Worm (Caenorhabditis elegans) whole organism, L1 larva: ENCODE results near the gene F46G10.4.

Experiments
- C34B4.2 ChIP-seq: sonication (generic microtip); optimal IDR thresholded peaks from 2 replicates; lab custom pipeline; 2017; ENCODE audit warnings: mild to moderate bottlenecking, missing genetic modification characterization, missing compliant biosample characterization
- F16B12.6 ChIP-seq: fragments of 150-350 bp; optimal IDR thresholded peaks from 2 replicates; lab custom pipeline; 2014; ENCODE audit warnings: missing biosample characterization, missing genetic modification characterization
- alr-1 ChIP-seq: fragments of 200-800 bp; sonication (Bioruptor generic); optimal IDR thresholded peaks from 2 replicates; lab custom pipeline; 2018; ENCODE audit warnings: borderline replicate concordance, mild to moderate bottlenecking, missing genetic modification characterization, missing compliant biosample characterization
- ceh-63 ChIP-seq: fragments of 200-800 bp; sonication (Bioruptor generic); optimal IDR thresholded peaks from 2 replicates; lab custom pipeline; 2018; ENCODE audit warnings: mild to moderate bottlenecking, missing genetic modification characterization, missing compliant biosample characterization
- ceh-8 ChIP-seq: fragments of 200-800 bp; sonication (Bioruptor generic); optimal IDR thresholded peaks from 2 replicates; lab custom pipeline; 2018; ENCODE audit warnings: mild to moderate bottlenecking, missing genetic modification characterization, moderate library complexity, missing compliant biosample characterization
- ceh-82 ChIP-seq, 3 experiments: fragments of 150-350 bp in 1 of 3; sonication (generic microtip) in 2 of 3; optimal IDR thresholded peaks; 2 replicates each; lab custom pipeline; 2014 to 2017; ENCODE audit warnings: missing biosample characterization in 3 of 3, missing genetic modification characterization in 3 of 3
- ceh-90 ChIP-seq: sonication (generic microtip); optimal IDR thresholded peaks from 2 replicates; lab custom pipeline; 2016; ENCODE audit warnings: missing genetic modification characterization, missing compliant biosample characterization
- efl-1 ChIP-seq, 4 experiments: fragments of 150-350 bp; optimal IDR thresholded peaks in 3 of 4; peaks in 1 of 4; 1 replicate in 1 of 4; 2 replicates in 3 of 4; lab custom pipeline; 2014; ENCODE audit warnings: missing biosample characterization in 2 of 4, missing genetic modification characterization in 2 of 4, missing genetic modification reagents in 2 of 4
- egl-13 ChIP-seq: sonication (generic microtip); optimal IDR thresholded peaks from 2 replicates; lab custom pipeline; 2016; ENCODE audit warnings: missing genotype, missing genetic modification reagents, missing genetic modification characterization, missing compliant biosample characterization
- elt-3 ChIP-seq, 6 experiments: fragments of 150-350 bp in 1 of 6; sonication (generic microtip); optimal IDR thresholded peaks; 2 replicates each; lab custom pipeline; 2017 to 2018; ENCODE audit warnings: missing biosample characterization in 6 of 6, missing genetic modification characterization in 6 of 6, inconsistent platforms in 1 of 6
- ets-5 ChIP-seq: fragments of 200-800 bp; sonication (Bioruptor generic); IDR thresholded peaks from 2 replicates; pipeline ENCODE4 v1.3.6; 2022; ENCODE audit warnings: missing genetic modification characterization, missing compliant biosample characterization
- grh-1 ChIP-seq: fragments of 200-800 bp; sonication (Bioruptor generic); IDR thresholded peaks from 2 replicates; pipeline ENCODE4 v1.3.6; 2022; ENCODE audit warnings: missing genetic modification reagents, missing genetic modification characterization, missing compliant biosample characterization
- hlh-17 ChIP-seq: fragments of 200-800 bp; sonication (Bioruptor generic); optimal IDR thresholded peaks from 2 replicates; lab custom pipeline; 2018; ENCODE audit warnings: missing genetic modification characterization, mild to moderate bottlenecking, missing compliant biosample characterization, moderate library complexity, borderline replicate concordance
- hlh-4 ChIP-seq: sonication (generic microtip); optimal IDR thresholded peaks from 2 replicates; lab custom pipeline; 2016; ENCODE audit warnings: mild to moderate bottlenecking, missing genetic modification characterization, missing compliant biosample characterization
- hpl-2 ChIP-seq: fragments of 150-350 bp; optimal IDR thresholded peaks from 2 replicates; lab custom pipeline; 2014; ENCODE audit warnings: missing biosample characterization, missing genetic modification reagents, missing genetic modification characterization
- irx-1 ChIP-seq: sonication (generic microtip); optimal IDR thresholded peaks from 2 replicates; lab custom pipeline; 2016; ENCODE audit warnings: missing genetic modification characterization, missing compliant biosample characterization
- isw-1 ChIP-seq: fragments of 200-800 bp; sonication (Bioruptor generic); IDR thresholded peaks from 2 replicates; pipeline ENCODE4 v1.3.6; 2022; ENCODE audit warnings: missing genetic modification characterization, missing compliant biosample characterization
- lin-13 ChIP-seq: fragments of 150-350 bp; optimal IDR thresholded peaks from 2 replicates; lab custom pipeline; 2014; ENCODE audit warnings: missing biosample characterization, missing genetic modification reagents, missing genetic modification characterization
- lin-39 ChIP-seq: fragments of 150-350 bp; optimal IDR thresholded peaks from 2 replicates; lab custom pipeline; 2014; ENCODE audit warnings: missing biosample characterization, missing genetic modification reagents, missing genetic modification characterization
- lsy-2 ChIP-seq, 2 experiments: fragments of 150-350 bp; optimal IDR thresholded peaks; 2 replicates each; lab custom pipeline; 2014; ENCODE audit warnings: missing biosample characterization in 2 of 2, missing genetic modification characterization in 2 of 2
- mep-1 ChIP-seq: fragments of 150-350 bp; optimal IDR thresholded peaks from 2 replicates; lab custom pipeline; 2014; ENCODE audit warnings: missing biosample characterization, missing genetic modification characterization
- nhr-12 ChIP-seq: sonication (generic microtip); optimal IDR thresholded peaks from 2 replicates; lab custom pipeline; 2017; ENCODE audit warnings: missing biosample characterization, missing genetic modification characterization
- nhr-19 ChIP-seq: fragments of 200-800 bp; sonication (Bioruptor generic); conservative IDR thresholded peaks from 2 replicates; pipeline ENCODE4 v1.3.6; 2022; ENCODE audit warnings: missing genetic modification characterization, missing compliant biosample characterization
- nhr-20 ChIP-seq: sonication (generic microtip); optimal IDR thresholded peaks from 2 replicates; lab custom pipeline; 2016; ENCODE audit warnings: mild to moderate bottlenecking, missing genetic modification characterization, missing compliant biosample characterization
- nhr-71 ChIP-seq: sonication (generic microtip); optimal IDR thresholded peaks from 2 replicates; lab custom pipeline; 2016; ENCODE audit warnings: mild to moderate bottlenecking, missing genetic modification characterization, moderate library complexity, missing compliant biosample characterization
- nhr-77 ChIP-seq: fragments of 150-350 bp; optimal IDR thresholded peaks from 2 replicates; lab custom pipeline; 2014; ENCODE audit warnings: missing biosample characterization, missing genetic modification characterization
- nhr-84 ChIP-seq: sonication (generic microtip); optimal IDR thresholded peaks from 2 replicates; lab custom pipeline; 2017; ENCODE audit warnings: missing biosample characterization, missing genetic modification characterization
- nhr-90 ChIP-seq: sonication (generic microtip); optimal IDR thresholded peaks from 2 replicates; lab custom pipeline; 2016; ENCODE audit warnings: mild to moderate bottlenecking, missing genetic modification characterization, missing compliant biosample characterization; ENCODE audit not compliant: poor library complexity
- pax-3 ChIP-seq: fragments of 200-800 bp; sonication (Bioruptor generic); optimal IDR thresholded peaks from 2 replicates; lab custom pipeline; 2018; ENCODE audit warnings: mild to moderate bottlenecking, missing genetic modification characterization, moderate library complexity, missing compliant biosample characterization
- pqm-1 ChIP-seq: sonication (generic microtip); optimal IDR thresholded peaks from 3 replicates; lab custom pipeline; 2017; ENCODE audit warnings: missing biosample characterization, missing genetic modification characterization
- rnt-1 ChIP-seq: sonication (generic microtip); optimal IDR thresholded peaks from 2 replicates; lab custom pipeline; 2016; ENCODE audit warnings: mild to moderate bottlenecking, missing genetic modification characterization, moderate library complexity, missing compliant biosample characterization
- sup-37 ChIP-seq: fragments of 200-800 bp; sonication (Bioruptor generic); optimal IDR thresholded peaks from 2 replicates; lab custom pipeline; 2018; ENCODE audit warnings: mild to moderate bottlenecking, missing genetic modification characterization, missing compliant biosample characterization
- unc-30 ChIP-seq: sonication (generic microtip); optimal IDR thresholded peaks from 2 replicates; lab custom pipeline; 2017; ENCODE audit warnings: missing biosample characterization, missing genetic modification characterization
- unc-98 ChIP-seq: fragments of 200-800 bp; sonication (Bioruptor generic); IDR thresholded peaks from 2 replicates; pipeline ENCODE4 v1.3.6; 2022; ENCODE audit warnings: missing genetic modification characterization, missing compliant biosample characterization
- zip-4 ChIP-seq: fragments of 200-800 bp; sonication (Bioruptor generic); optimal IDR thresholded peaks from 2 replicates; lab custom pipeline; 2018; ENCODE audit warnings: mild to moderate bottlenecking, missing genetic modification characterization, moderate library complexity, missing compliant biosample characterization

The F46G10.4 gene

DNA sequence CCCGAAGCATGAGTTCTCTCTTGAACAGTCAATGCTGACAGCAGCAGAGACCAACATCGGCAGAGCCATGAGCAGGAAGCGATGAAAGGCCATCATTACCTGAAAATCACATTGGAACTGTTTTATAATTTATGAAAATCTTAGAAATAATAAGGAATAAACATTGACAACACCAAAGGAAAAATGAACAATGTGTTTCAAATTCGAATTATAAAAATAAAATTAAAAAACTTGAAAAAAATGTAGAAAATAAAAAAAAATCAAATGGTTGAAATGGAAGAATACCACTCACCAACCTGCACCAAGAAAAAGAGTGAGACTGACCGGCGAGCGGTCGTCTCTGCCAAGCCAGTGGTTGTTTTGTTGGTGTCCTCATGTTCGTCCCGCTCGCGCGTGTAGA, 43.3 kb upstream of the F46G10.4 start, which contains the start of gene R04D3.3:
Gene R04D3.3 (minus strand): TSS at position 101 of the 400 bp plus-strand sequence.
- no peak for TF ChIP-seq lin-39 (tag; lab: Kevin White, UChicago)
- TF ChIP-seq ceh-82 (tag; optimal IDR thresholded peaks at IDR 0.05; lab: Kevin White, UChicago), result no peak
- TF ChIP-seq nhr-71 (tag; lab: Kevin White, UChicago), result no peak

DNA sequence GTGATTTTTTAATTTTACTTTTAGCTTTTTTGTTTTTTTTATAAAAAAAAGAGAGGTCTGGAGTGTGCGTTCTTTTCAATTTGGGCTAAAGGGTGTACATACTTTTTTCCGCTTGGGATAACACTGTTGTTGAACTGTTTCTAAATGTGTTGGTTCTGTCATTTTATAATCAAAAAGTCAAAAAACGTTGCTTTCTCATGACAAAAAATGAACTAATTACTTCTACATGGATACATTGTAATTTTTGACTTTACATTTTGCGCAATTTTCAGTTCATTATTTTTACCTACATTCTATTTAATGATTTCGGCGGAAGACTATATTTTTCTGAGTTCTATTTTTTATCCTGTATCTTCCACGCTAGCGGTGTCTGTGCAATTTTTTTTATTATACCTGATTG, 42.3 kb upstream of the F46G10.4 start, which contains the start of gene srd-38:
Gene srd-38 (plus strand): TSS at position 301 of the 400 bp plus-strand sequence.
- no peak for TF ChIP-seq efl-1 (optimal IDR thresholded peaks at IDR 0.05; lab: Kevin White, UChicago)
- TF ChIP-seq efl-1 (GFP tag; optimal IDR thresholded peaks at IDR 0.05 in 1 of 2; lab: Kevin White, UChicago), result no peak
- TF ChIP-seq ceh-63 (GFP tag; lab: Kevin White, UChicago), result no peak
- no peak for TF ChIP-seq unc-98 (GFP tag; lab: Robert Waterston, UW)
- no peak for TF ChIP-seq lsy-2 (tag; optimal IDR thresholded peaks at IDR 0.05; lab: Kevin White, UChicago)
- TF ChIP-seq nhr-90 (tag; lab: Kevin White, UChicago), result no peak
- no peak for TF ChIP-seq nhr-20

- TF ChIP-seq ets-5 (GFP tag; lab: Robert Waterston, UW) (no peak), pqm-1 (tag; lab: Kevin White, UChicago) (no peak), F16B12.6 (no peak), nhr-20 (no peak), pax-3 (tag; lab: Kevin White, UChicago) (no peak), isw-1 (GFP tag; lab: Robert Waterston, UW) (no peak), zip-4 (GFP tag; lab: Kevin White, UChicago) (no peak), mep-1 (tag; lab: Kevin White, UChicago) (no peak)
Measured at ce11 chrX:13293023-13293422, 40.8 kb upstream of the F46G10.4 start.

DNA sequence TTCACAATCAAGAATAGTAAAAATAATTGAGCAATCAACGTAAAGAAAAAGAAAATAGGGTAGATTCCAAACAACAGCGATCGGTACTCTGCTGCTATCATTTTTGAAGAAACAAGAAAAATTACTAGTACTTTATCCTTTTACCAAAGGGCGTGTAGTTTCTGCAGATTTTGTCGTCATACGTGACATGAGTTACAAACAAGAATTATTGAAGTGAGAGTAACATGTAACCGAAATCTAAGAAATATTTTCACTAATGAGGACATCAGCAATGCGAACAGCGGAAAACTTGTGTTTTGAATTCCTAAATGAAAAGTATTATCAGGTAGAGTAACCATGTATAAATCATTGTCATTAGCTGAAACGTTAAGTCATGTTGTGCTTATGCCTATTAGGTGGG, 39.2 kb upstream of the F46G10.4 start, which contains the start of gene srd-36:
Gene srd-36 (minus strand): TSS at position 101 of the 400 bp plus-strand sequence.
- TF ChIP-seq hpl-2, result no peak
- TF ChIP-seq rnt-1, result no peak
- no peak for TF ChIP-seq sup-37 (GFP tag; lab: Kevin White, UChicago)

DNA sequence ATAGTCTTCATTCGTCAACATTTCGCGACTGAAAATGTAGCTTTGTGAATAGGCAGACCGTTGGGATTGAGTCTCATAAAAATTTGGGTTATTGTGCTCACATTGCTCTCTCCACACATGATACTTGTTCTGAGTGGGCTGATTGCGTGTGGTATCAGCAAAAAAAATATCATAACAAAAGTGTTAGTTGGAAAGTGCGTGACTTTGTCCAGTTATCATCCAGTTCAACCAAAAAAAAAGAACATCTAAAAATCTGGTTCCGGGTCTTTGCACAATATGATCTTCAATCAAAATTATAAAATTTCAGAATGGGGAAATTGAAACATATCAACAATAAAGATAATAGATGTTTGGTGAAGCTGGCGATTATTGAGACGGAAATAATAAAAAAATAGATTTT, 33.3 kb upstream of the F46G10.4 start, which contains the start of gene srd-39:
Gene srd-39 (minus strand): TSS at position 101 of the 400 bp plus-strand sequence.
- TF ChIP-seq efl-1 (optimal IDR thresholded peaks at IDR 0.05; lab: Kevin White, UChicago), result no peak
- TF ChIP-seq efl-1 (GFP tag; optimal IDR thresholded peaks at IDR 0.05 in 1 of 2; lab: Kevin White, UChicago), result peak in 1 of 2 experiments; percentile 74
- TF ChIP-seq hlh-17, result no peak
- TF ChIP-seq, all 84 proteins: peak for 1

DNA sequence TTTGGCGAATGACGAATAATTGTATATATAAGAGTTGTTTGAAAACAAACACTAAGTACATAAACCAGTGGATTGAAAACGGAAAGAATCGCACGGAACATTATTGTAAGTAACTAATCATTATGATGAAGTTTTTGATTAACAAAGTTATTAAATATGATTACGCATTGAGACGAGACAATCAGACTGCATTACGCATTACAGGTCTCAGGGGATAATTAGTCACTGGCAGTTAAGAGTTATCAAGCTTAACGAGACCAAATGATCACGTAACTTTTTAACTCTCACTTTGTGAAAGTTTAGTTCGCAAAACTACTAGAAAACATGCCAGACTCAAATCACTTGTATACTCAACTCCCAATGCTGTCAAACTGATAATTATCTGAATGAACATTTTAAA, 30.5 kb upstream of the F46G10.4 start, which contains the start of gene srd-42:
Gene srd-42 (minus strand): TSS at position 101 of the 400 bp plus-strand sequence.
- TF ChIP-seq irx-1 (tag; lab: Kevin White, UChicago), result no peak
- no peak for TF ChIP-seq nhr-84 (tag; lab: Kevin White, UChicago)
- TF ChIP-seq ceh-8 (GFP tag; lab: Kevin White, UChicago), result peak; percentile 69
- no peak for TF ChIP-seq ets-5 (GFP tag; lab: Robert Waterston, UW)
- TF ChIP-seq hpl-2, result no peak

ce11 chrX:13305779-13306178, 28.1 kb upstream of the F46G10.4 start, which contains the start of gene srd-43:
Gene srd-43, minus strand, starts transcription at chrX:13305844.
- TF ChIP-seq egl-13 (tag; lab: Kevin White, UChicago) (no peak), ceh-8 (GFP tag; lab: Kevin White, UChicago) (peak; percentile 33), mep-1 (tag; lab: Kevin White, UChicago) (no peak)

ce11 chrX:13306869-13307446, 26.9 kb upstream of the F46G10.4 start:
- TF ChIP-seq F16B12.6, result no peak
- no peak for TF ChIP-seq grh-1 (GFP tag; lab: Robert Waterston, UW)
- peak; percentile 53 for TF ChIP-seq nhr-77 (tag; lab: Kevin White, UChicago)
- no peak for TF ChIP-seq alr-1 (tag; lab: Kevin White, UChicago)
- TF ChIP-seq hlh-4 (tag; lab: Kevin White, UChicago), result no peak
- no peak for TF ChIP-seq pqm-1 (tag; lab: Kevin White, UChicago)
- TF ChIP-seq lin-13, result peak; percentile 66
- no peak for TF ChIP-seq unc-30 (tag; lab: Kevin White, UChicago)
- TF ChIP-seq C34B4.2 (tag; lab: Kevin White, UChicago), result no peak
- TF ChIP-seq nhr-12 (tag; lab: Kevin White, UChicago), result no peak
- TF ChIP-seq pax-3 (tag; lab: Kevin White, UChicago), result peak; percentile 41
- TF ChIP-seq elt-3 (tag; optimal IDR thresholded peaks at IDR 0.05; lab: Kevin White, UChicago), result peak in 2 of 6 experiments; percentile 60 to 88
- TF ChIP-seq hpl-2, result peak; percentile 45
- no peak for TF ChIP-seq ceh-90 (tag; lab: Kevin White, UChicago)
- TF ChIP-seq nhr-19 (GFP tag; lab: Robert Waterston, UW), result peak; percentile 83
